Fruit fly (Drosophila melanogaster) whole organism, embryonic: ENCODE measurements around the gene euc.

Experiments
- ATbp ChIP-seq: fragments of 200-800 bp; sonication (Bioruptor generic); optimal IDR thresholded peaks from 2 replicates; lab custom pipeline; 2017; ENCODE audit warnings: missing biosample characterization, mild to moderate bottlenecking, missing genetic modification characterization, missing genetic modification reagents
- Atf3 ChIP-seq: fragments of 200-800 bp; sonication (Bioruptor generic); optimal IDR thresholded peaks from 3 replicates; lab custom pipeline; 2016; ENCODE audit warnings: missing biosample characterization, missing genetic modification characterization
- CG10321 ChIP-seq: fragments of 200-800 bp; sonication (Bioruptor generic); IDR thresholded peaks from 2 replicates; pipeline ENCODE4 v1.3.6; 2022; ENCODE audit warnings: missing biosample characterization, missing genetic modification characterization
- CG10565 ChIP-seq: fragments of 200-800 bp; sonication (Bioruptor generic); optimal IDR thresholded peaks from 3 replicates; lab custom pipeline; 2016; ENCODE audit warnings: missing biosample characterization, mild to moderate bottlenecking, missing genetic modification characterization
- CG10654 ChIP-seq: fragments of 200-800 bp; sonication (Bioruptor generic); optimal IDR thresholded peaks from 2 replicates; lab custom pipeline; 2016; ENCODE audit warnings: missing biosample characterization, missing genetic modification characterization
- CG12744 ChIP-seq: fragments of 200-800 bp; sonication (Bioruptor generic); optimal IDR thresholded peaks from 2 replicates; lab custom pipeline; 2016; ENCODE audit warnings: missing biosample characterization, missing genetic modification characterization
- CG14441 ChIP-seq: fragments of 200-800 bp; sonication (Bioruptor generic); IDR thresholded peaks from 2 replicates; pipeline ENCODE4 v1.3.6; 2022; ENCODE audit warnings: missing biosample characterization, missing genetic modification characterization
- CG17568 ChIP-seq: fragments of 200-800 bp; sonication (Bioruptor generic); optimal IDR thresholded peaks from 2 replicates; lab custom pipeline; 2018; ENCODE audit warnings: missing biosample characterization, mild to moderate bottlenecking, missing genetic modification characterization, moderate library complexity
- CG1792 ChIP-seq: fragments of 200-800 bp; sonication (Bioruptor generic); optimal IDR thresholded peaks from 2 replicates; lab custom pipeline; 2016; ENCODE audit warnings: missing biosample characterization, missing genetic modification characterization
- CG2202 ChIP-seq: fragments of 200-800 bp; sonication (Bioruptor generic); optimal IDR thresholded peaks from 2 replicates; lab custom pipeline; 2018; ENCODE audit warnings: missing biosample characterization, mild to moderate bottlenecking, missing genetic modification characterization
- CG2889 ChIP-seq: fragments of 200-800 bp; sonication (Bioruptor generic); IDR thresholded peaks from 3 replicates; pipeline ENCODE4 v1.3.6; 2022; ENCODE audit warnings: missing biosample characterization, missing genetic modification characterization
- CG34422 ChIP-seq: fragments of 200-800 bp; sonication (Bioruptor generic); IDR thresholded peaks from 3 replicates; pipeline ENCODE4 v1.3.6; 2022; ENCODE audit warnings: missing biosample characterization, missing genetic modification characterization
- CG5180 ChIP-seq: fragments of 200-800 bp; sonication (Bioruptor generic); optimal IDR thresholded peaks from 3 replicates; lab custom pipeline; 2017; ENCODE audit warnings: missing biosample characterization, missing genetic modification characterization, mild to moderate bottlenecking, moderate library complexity, missing genetic modification reagents
- CG6791 ChIP-seq: fragments of 200-800 bp; sonication (Bioruptor generic); IDR thresholded peaks from 3 replicates; pipeline ENCODE4 v1.3.6; 2022; ENCODE audit warnings: missing biosample characterization, missing genetic modification characterization; ENCODE audit not compliant: partially characterized antibody
- CG7271 ChIP-seq: fragments of 200-800 bp; sonication (Bioruptor generic); optimal IDR thresholded peaks from 2 replicates; lab custom pipeline; 2018; ENCODE audit warnings: missing biosample characterization, mild to moderate bottlenecking, missing genetic modification characterization, moderate library complexity
- CG7357 ChIP-seq: fragments of 200-800 bp; sonication (Bioruptor generic); IDR thresholded peaks from 3 replicates; pipeline ENCODE4 v1.3.6; 2022; ENCODE audit warnings: missing biosample characterization, missing genetic modification characterization
- CG7372 ChIP-seq: fragments of 200-800 bp; sonication (Bioruptor generic); IDR thresholded peaks from 2 replicates; pipeline ENCODE4 v1.3.6; 2022; ENCODE audit warnings: missing biosample characterization, missing genetic modification characterization
- CG9817 ChIP-seq: fragments of 200-800 bp; sonication (Bioruptor generic); optimal IDR thresholded peaks from 2 replicates; lab custom pipeline; 2018; ENCODE audit warnings: missing biosample characterization, mild to moderate bottlenecking, missing genetic modification characterization, moderate library complexity
- Dad ChIP-seq: fragments of 200-800 bp; sonication (Bioruptor generic); optimal IDR thresholded peaks from 3 replicates; lab custom pipeline; 2016; ENCODE audit warnings: missing biosample characterization, missing genetic modification characterization
- Dip2 ChIP-seq: fragments of 200-800 bp; sonication (Bioruptor generic); IDR thresholded peaks from 2 replicates; pipeline ENCODE4 v1.3.6; 2022; ENCODE audit warnings: missing biosample characterization, missing genetic modification characterization
- Elba2 ChIP-seq: fragments of 200-800 bp; sonication (Bioruptor generic); optimal IDR thresholded peaks from 3 replicates; lab custom pipeline; 2016; ENCODE audit warnings: missing biosample characterization, missing genetic modification characterization
- Ets97D ChIP-seq: fragments of 200-800 bp; sonication (Bioruptor generic); optimal IDR thresholded peaks from 3 replicates; lab custom pipeline; 2016; ENCODE audit warnings: missing biosample characterization, missing genetic modification characterization
- GATAe ChIP-seq: fragments of 200-800 bp; sonication (Bioruptor generic); conservative IDR thresholded peaks from 2 replicates; pipeline ENCODE4 v1.3.6; 2022; ENCODE audit warnings: missing biosample characterization, missing genetic modification characterization
- Hmr ChIP-seq: fragments of 200-800 bp; sonication (Bioruptor generic); optimal IDR thresholded peaks from 3 replicates; lab custom pipeline; 2017; ENCODE audit warnings: mild to moderate bottlenecking, missing biosample characterization, missing genetic modification reagents, missing genetic modification characterization
- NC2β ChIP-seq: fragments of 200-800 bp; sonication (Bioruptor generic); optimal IDR thresholded peaks from 2 replicates; lab custom pipeline; 2016; ENCODE audit warnings: missing biosample characterization, missing genetic modification characterization
- Neu2 ChIP-seq: fragments of 200-800 bp; sonication (Bioruptor generic); optimal IDR thresholded peaks from 3 replicates; lab custom pipeline; 2016; ENCODE audit warnings: missing biosample characterization, missing genetic modification characterization, borderline replicate concordance
- Nf-YC ChIP-seq: fragments of 200-800 bp; optimal IDR thresholded peaks from 3 replicates; lab custom pipeline; 2019; ENCODE audit warnings: missing biosample characterization, mild to moderate bottlenecking, missing genetic modification characterization, moderate library complexity
- NfI ChIP-seq: fragments of 200-800 bp; sonication (Bioruptor generic); optimal IDR thresholded peaks from 3 replicates; lab custom pipeline; 2018; ENCODE audit warnings: missing biosample characterization, mild to moderate bottlenecking, missing genetic modification characterization, moderate library complexity
- Six4 ChIP-seq: fragments of 200-800 bp; sonication (Bioruptor generic); optimal IDR thresholded peaks from 2 replicates; lab custom pipeline; 2016; ENCODE audit warnings: missing biosample characterization, missing genetic modification characterization
- Sox100B ChIP-seq: fragments of 200-800 bp; sonication (Bioruptor generic); optimal IDR thresholded peaks from 3 replicates; lab custom pipeline; 2018; ENCODE audit warnings: missing biosample characterization, mild to moderate bottlenecking, missing genetic modification characterization
- YL-1 ChIP-seq: fragments of 200-800 bp; sonication (Bioruptor generic); optimal IDR thresholded peaks from 3 replicates; lab custom pipeline; 2017; ENCODE audit warnings: missing biosample characterization, mild to moderate bottlenecking, missing genetic modification characterization
- ab ChIP-seq: fragments of 200-800 bp; sonication (Bioruptor generic); optimal IDR thresholded peaks from 2 replicates; lab custom pipeline; 2016; ENCODE audit warnings: missing biosample characterization, missing genetic modification characterization
- al ChIP-seq: fragments of 200-800 bp; sonication (Bioruptor generic); IDR thresholded peaks from 2 replicates; pipeline ENCODE4 v1.3.6; 2022; ENCODE audit warnings: missing biosample characterization, missing genetic modification characterization
- bbx ChIP-seq: fragments of 200-800 bp; sonication (Bioruptor generic); IDR thresholded peaks from 2 replicates; pipeline ENCODE4 v1.3.6; 2022; ENCODE audit warnings: missing biosample characterization, missing genetic modification characterization; ENCODE audit not compliant: partially characterized antibody
- br ChIP-seq: fragments of >200 bp; optimal IDR thresholded peaks from 2 replicates; lab custom pipeline; 2017
- cato ChIP-seq: fragments of 200-800 bp; sonication (Bioruptor generic); optimal IDR thresholded peaks from 2 replicates; lab custom pipeline; 2016; ENCODE audit warnings: missing biosample characterization, missing genetic modification characterization, borderline replicate concordance
- crp ChIP-seq, 2 experiments: fragments of 200-800 bp; sonication (Bioruptor generic); optimal IDR thresholded peaks; 2 replicates in 1 of 2; 3 replicates in 1 of 2; lab custom pipeline; 2017; ENCODE audit warnings: missing biosample characterization in 2 of 2, missing genetic modification characterization in 2 of 2, mild to moderate bottlenecking in 1 of 2, moderate library complexity in 1 of 2
- danr ChIP-seq: fragments of 200-800 bp; sonication (Bioruptor generic); IDR thresholded peaks from 2 replicates; pipeline ENCODE4 v1.3.6; 2022; ENCODE audit warnings: missing biosample characterization, missing genetic modification characterization
- fd3F ChIP-seq: fragments of 200-800 bp; sonication (Bioruptor generic); optimal IDR thresholded peaks from 2 replicates; lab custom pipeline; 2018; ENCODE audit warnings: missing biosample characterization, mild to moderate bottlenecking, missing genetic modification characterization, moderate library complexity
- fd96Cb ChIP-seq: fragments of 200-800 bp; sonication (Bioruptor generic); optimal IDR thresholded peaks from 2 replicates; lab custom pipeline; 2018; ENCODE audit warnings: missing biosample characterization, mild to moderate bottlenecking, missing genetic modification characterization, moderate library complexity
- jigr1 ChIP-seq: fragments of 200-800 bp; sonication (Bioruptor generic); IDR thresholded peaks from 3 replicates; pipeline ENCODE4 v1.3.6; 2022; ENCODE audit warnings: missing biosample characterization, missing genetic modification characterization
- lilli ChIP-seq: fragments of 200-800 bp; sonication (Bioruptor generic); optimal IDR thresholded peaks from 3 replicates; lab custom pipeline; 2016; ENCODE audit warnings: missing biosample characterization, missing genetic modification characterization
- peb ChIP-seq: fragments of 200-800 bp; sonication (Bioruptor generic); IDR thresholded peaks from 2 replicates; pipeline ENCODE4 v1.3.6; 2022; ENCODE audit warnings: missing biosample characterization, missing genetic modification characterization
- phol ChIP-seq: fragments of 200-800 bp; sonication (Bioruptor generic); optimal IDR thresholded peaks from 3 replicates; lab custom pipeline; 2018; ENCODE audit warnings: missing biosample characterization, mild to moderate bottlenecking, missing genetic modification characterization, moderate library complexity
- pum ChIP-seq: fragments of 200-800 bp; sonication (Bioruptor generic); optimal IDR thresholded peaks from 2 replicates; lab custom pipeline; 2016; ENCODE audit warnings: missing biosample characterization, missing genetic modification characterization
- row ChIP-seq: fragments of 200-800 bp; sonication (Bioruptor generic); IDR thresholded peaks from 3 replicates; pipeline ENCODE4 v1.3.6; 2022; ENCODE audit warnings: missing biosample characterization, missing genetic modification characterization
- sens ChIP-seq: fragments of 200-800 bp; sonication (Bioruptor generic); peaks from one replicate; lab custom pipeline; 2016; ENCODE audit warnings: missing biosample characterization, missing genetic modification characterization
- so ChIP-seq: fragments of 200-800 bp; sonication (Bioruptor generic); IDR thresholded peaks from 3 replicates; pipeline ENCODE4 v1.3.6; 2022; ENCODE audit warnings: missing biosample characterization, missing genetic modification characterization
- sob ChIP-seq: fragments of 200-800 bp; sonication (Bioruptor generic); IDR thresholded peaks from 2 replicates; pipeline ENCODE4 v1.3.6; 2022; ENCODE audit warnings: missing biosample characterization, missing genetic modification characterization
- stc ChIP-seq: fragments of 200-800 bp; sonication (Bioruptor generic); IDR thresholded peaks from 2 replicates; pipeline ENCODE4 v1.3.6; 2022; ENCODE audit warnings: missing biosample characterization, missing genetic modification characterization
- wdn ChIP-seq: fragments of 200-800 bp; sonication (Bioruptor generic); IDR thresholded peaks from 2 replicates; pipeline ENCODE4 v1.3.6; 2022; ENCODE audit warnings: missing biosample characterization, missing genetic modification characterization
- zfh2 ChIP-seq: fragments of 200-800 bp; sonication (Bioruptor generic); optimal IDR thresholded peaks from 2 replicates; lab custom pipeline; 2016; ENCODE audit warnings: missing biosample characterization, missing genetic modification characterization

Gene euc

DNA sequence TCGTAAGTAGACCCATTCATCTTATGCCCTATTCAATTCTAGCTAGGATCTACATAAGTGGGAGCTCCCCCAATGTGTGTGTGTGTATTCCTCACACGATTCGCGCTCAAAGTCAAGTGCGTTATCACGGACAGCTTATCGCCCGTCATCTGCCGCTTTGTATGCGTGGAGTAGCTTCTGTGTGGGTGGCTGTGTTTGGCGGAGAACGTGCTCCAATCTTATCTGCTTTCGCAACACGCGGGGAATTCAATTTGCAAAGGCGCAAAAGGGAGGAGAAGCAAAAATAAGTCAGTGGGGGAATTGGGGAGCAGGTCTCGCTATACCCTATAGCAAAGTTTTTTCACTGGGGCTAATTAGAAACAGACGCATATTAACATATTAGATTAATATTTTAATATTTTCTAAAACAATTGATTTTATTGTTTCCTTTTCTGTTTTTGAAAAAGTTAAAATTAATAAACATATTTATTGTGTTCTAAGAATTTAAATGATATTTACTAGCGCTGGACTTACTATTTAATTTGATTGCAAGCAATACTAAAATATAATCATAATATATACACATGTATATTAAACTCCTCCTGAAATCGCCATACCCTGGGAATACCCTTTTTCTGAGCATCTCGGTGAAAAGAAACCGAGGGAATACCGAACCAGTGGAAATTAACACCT is 6.6 kb upstream of the euc start (continued):
- TF ChIP-seq ATbp (GFP tag; lab: Kevin White, UChicago): no peak
- no peak for TF ChIP-seq CG14441 (GFP tag; lab: Robert Waterston, UW)
- TF ChIP-seq Neu2 (GFP tag; lab: Kevin White, UChicago): no peak
- TF ChIP-seq zfh2 (GFP tag; lab: Kevin White, UChicago): no peak
- TF ChIP-seq danr: no peak
- TF ChIP-seq crp (GFP tag; optimal IDR thresholded peaks at IDR 0.05; lab: Kevin White, UChicago): no peak
- no peak for TF ChIP-seq CG7357
- TF ChIP-seq YL-1 (GFP tag; lab: Kevin White, UChicago): no peak
- peak; percentile 5 for TF ChIP-seq fd3F (GFP tag; lab: Kevin White, UChicago)
- TF ChIP-seq sob (GFP tag; lab: Robert Waterston, UW): no peak
- TF ChIP-seq CG12744 (GFP tag; lab: Kevin White, UChicago): no peak
- TF ChIP-seq so (GFP tag; lab: Robert Waterston, UW): no peak
- no peak for TF ChIP-seq CG2202 (tag; lab: Kevin White, UChicago)
- TF ChIP-seq Ets97D (GFP tag; lab: Kevin White, UChicago): no peak
- TF ChIP-seq wdn (GFP tag; lab: Robert Waterston, UW): peak; percentile 17; the same call in 1 of the 2 replicates
- no peak for TF ChIP-seq pum (GFP tag; lab: Kevin White, UChicago)
- TF ChIP-seq ab (GFP tag; lab: Kevin White, UChicago): no peak
- TF ChIP-seq CG7372 (GFP tag; lab: Robert Waterston, UW): no peak
- no peak for TF ChIP-seq NfI (GFP tag; lab: Kevin White, UChicago)
- no peak for TF ChIP-seq CG1792 (GFP tag; lab: Kevin White, UChicago)
- TF ChIP-seq al (GFP tag; lab: Robert Waterston, UW): peak; percentile 69
- peak; percentile 46 for TF ChIP-seq lilli (GFP tag; lab: Kevin White, UChicago)
- TF ChIP-seq CG7271 (tag; lab: Kevin White, UChicago): no peak
- no peak for TF ChIP-seq NC2β (GFP tag; lab: Kevin White, UChicago)
- TF ChIP-seq CG10321 (GFP tag; lab: Robert Waterston, UW): no peak
- TF ChIP-seq bbx (GFP tag; lab: Robert Waterston, UW): no peak
- no peak for TF ChIP-seq CG10654
- TF ChIP-seq CG34422: no peak
- TF ChIP-seq jigr1: no peak
- no peak for TF ChIP-seq Six4 (GFP tag; lab: Kevin White, UChicago)
- no peak for TF ChIP-seq br
- no peak for TF ChIP-seq Dip2 (GFP tag; lab: Robert Waterston, UW)
- TF ChIP-seq CG5180 (GFP tag; lab: Kevin White, UChicago): no peak
- no peak for TF ChIP-seq CG2889 (GFP tag; lab: Robert Waterston, UW)
- TF ChIP-seq GATAe: peak; percentile 68
- TF ChIP-seq cato (GFP tag; lab: Kevin White, UChicago): no peak
- peak; percentile 40 for TF ChIP-seq Sox100B (GFP tag; lab: Kevin White, UChicago)
- TF ChIP-seq CG6791 (GFP tag; lab: Robert Waterston, UW): no peak
- peak; percentile 77 for TF ChIP-seq Hmr
- no peak for TF ChIP-seq stc (GFP tag; lab: Robert Waterston, UW)
- TF ChIP-seq fd96Cb (tag; lab: Kevin White, UChicago): no peak
- TF ChIP-seq Elba2 (GFP tag; lab: Kevin White, UChicago): no peak
- peak; percentile 40; the same call in 1 of the 3 replicates for TF ChIP-seq row (GFP tag; lab: Robert Waterston, UW)
- no peak for TF ChIP-seq Atf3 (GFP tag; lab: Kevin White, UChicago)
- TF ChIP-seq Dad: no peak
- no peak for TF ChIP-seq sens (GFP tag; lab: Kevin White, UChicago)
- peak; percentile 26 for TF ChIP-seq CG9817 (tag; lab: Kevin White, UChicago)
- TF ChIP-seq peb: no peak
- TF ChIP-seq CG17568 (GFP tag; lab: Kevin White, UChicago): no peak
- no peak for TF ChIP-seq CG10565 (GFP tag; lab: Kevin White, UChicago)
- TF ChIP-seq Nf-YC (tag; lab: Kevin White, UChicago): no peak
- no peak for TF ChIP-seq phol
